Fruit fly (Drosophila melanogaster): ENCODE measurements around the gene Elys.
A peak's percentile ranks its signal among the peaks of the same experiment; 100 is the strongest.

The Elys gene

dm6 chrX:19666991-19667409 lies 14.9 kb downstream of the Elys start, which contains the start of gene Zw (continued):
- TF ChIP-seq Dip3 (GFP tag; optimal IDR thresholded peaks at IDR 0.05) (peak; percentile 56), CG11398 (GFP tag; optimal IDR thresholded peaks at IDR 0.05) (no peak), CG17359 (tag; optimal IDR thresholded peaks at IDR 0.05) (peak; percentile 31), usp (GFP tag; optimal IDR thresholded peaks at IDR 0.05) (no peak), Atf6 (GFP tag; IDR thresholded peaks at IDR 0.05) (no peak), pita (GFP tag; optimal IDR thresholded peaks at IDR 0.05) (no peak), jigr1 (GFP tag; IDR thresholded peaks at IDR 0.05) (no peak; the same call in 2 of the 3 replicates), CG4707 (GFP tag; optimal IDR thresholded peaks at IDR 0.05) (no peak), CG6791 (GFP tag; IDR thresholded peaks at IDR 0.05; ENCODE audit: partially characterized antibody) (0 out of 3 replicates have a peak, but pooled peaks have one; percentile 22), B-H1 (GFP tag; IDR thresholded peaks at IDR 0.05) (peak; percentile 29; the same call in 1 of the 3 replicates), CG4360 (GFP tag; IDR thresholded peaks at IDR 0.05) (peak; percentile 80), pros (GFP tag; optimal IDR thresholded peaks at IDR 0.05) (no peak), CG42726 (GFP tag; IDR thresholded peaks at IDR 0.05; ENCODE audit: partially characterized antibody) (no peak), CG16779 (GFP tag; IDR thresholded peaks at IDR 0.05) (no peak), kah (GFP tag; optimal IDR thresholded peaks at IDR 0.05) (no peak), CG34422 (GFP tag; IDR thresholded peaks at IDR 0.05) (peak; percentile 72; the same call in 2 of the 3 replicates), ATbp (GFP tag; optimal IDR thresholded peaks at IDR 0.05) (peak; percentile 7), Lim3 (GFP tag; IDR thresholded peaks at IDR 0.05) (no peak), tin (GFP tag; optimal IDR thresholded peaks at IDR 0.05) (peak; percentile 56), CkIIα-i1 (GFP tag; IDR thresholded peaks at IDR 0.05) (no peak), eyg (GFP tag; optimal IDR thresholded peaks at IDR 0.05) (no peak), oc (tag; optimal IDR thresholded peaks at IDR 0.05) (no peak), lmd (GFP tag; IDR thresholded peaks at IDR 0.05) (peak; percentile 47; the same call in 1 of the 2 replicates), CG12219 (GFP tag; optimal IDR thresholded peaks at IDR 0.05) (peak; percentile 28), Ravus (GFP tag; IDR thresholded peaks at IDR 0.05) (no peak), NfI (GFP tag; optimal IDR thresholded peaks at IDR 0.05) (peak; percentile 52), so (GFP tag; IDR thresholded peaks at IDR 0.05) (0 out of 3 replicates have a peak, but pooled peaks have one; percentile 37), NFAT (GFP tag; IDR thresholded peaks at IDR 0.05) (peak; percentile 81), sob (GFP tag; IDR thresholded peaks at IDR 0.05) (peak; percentile 67), Fer1 (GFP tag; optimal IDR thresholded peaks at IDR 0.05) (no peak), CG34224 (GFP tag; IDR thresholded peaks at IDR 0.05; ENCODE audit: partially characterized antibody) (peak; percentile 26; the same call in 1 of the 3 replicates), CG2120 (GFP tag; optimal IDR thresholded peaks at IDR 0.05) (peak; percentile 73), CG11723 (GFP tag; optimal IDR thresholded peaks at IDR 0.05) (no peak), CG10959 (GFP tag; IDR thresholded peaks at IDR 0.05) (0 out of 2 replicates have a peak, but pooled peaks have one; percentile 36), CG6654 (GFP tag; optimal IDR thresholded peaks at IDR 0.05) (no peak), al (GFP tag; IDR thresholded peaks at IDR 0.05) (peak; percentile 46; the same call in 1 of the 2 replicates), CG14965 (GFP tag; optimal IDR thresholded peaks at IDR 0.05; ENCODE audit: borderline replicate concordance) (no peak), CG8765 (GFP tag; IDR thresholded peaks at IDR 0.05) (no peak; the same call in 1 of the 2 replicates), CG15269 (tag; optimal IDR thresholded peaks at IDR 0.05) (peak; percentile 52), CG13424 (tag; optimal IDR thresholded peaks at IDR 0.05) (peak; percentile 39), Gug (GFP tag; IDR thresholded peaks at IDR 0.05) (peak; percentile 93), Oli (tag; optimal IDR thresholded peaks at IDR 0.05) (peak; percentile 33), Hsf (GFP tag; optimal IDR thresholded peaks at IDR 0.05) (peak; percentile 23), CG10366 (GFP tag; IDR thresholded peaks at IDR 0.05) (peak; percentile 52), dimm (GFP tag; IDR thresholded peaks at IDR 0.05) (no peak), Xbp1 (GFP tag; optimal IDR thresholded peaks at IDR 0.05) (peak; percentile 45), YL-1 (GFP tag; optimal IDR thresholded peaks at IDR 0.05) (no peak), CG9817 (tag; optimal IDR thresholded peaks at IDR 0.05) (peak; percentile 50), Kr (GFP tag; optimal IDR thresholded peaks at IDR 0.05) (no peak), Camta (GFP tag; optimal IDR thresholded peaks at IDR 0.05) (no peak), Spps (tag; optimal IDR thresholded peaks at IDR 0.05) (no peak)

Data from whole organism, embryonic.